Fruit fly (Drosophila melanogaster) whole organism, pupa: ENCODE measurements around the gene CG34135.

Experiments used
- CG12605 ChIP-seq: fragments of 200-800 bp; sonication (Bioruptor generic); IDR thresholded peaks from 2 replicates; pipeline ENCODE4 v1.3.6; 2022; ENCODE audit warnings: missing biosample characterization, missing genetic modification characterization
- CG13204 ChIP-seq: fragments of 200-800 bp; sonication (Bioruptor generic); optimal IDR thresholded peaks from 2 replicates; lab custom pipeline; 2018; ENCODE audit warnings: missing biosample characterization, mild to moderate bottlenecking, missing genetic modification characterization, moderate library complexity
- CG14655 ChIP-seq: fragments of 200-800 bp; sonication (Bioruptor generic); optimal IDR thresholded peaks from 3 replicates; lab custom pipeline; 2017; ENCODE audit warnings: mild to moderate bottlenecking, missing biosample characterization, missing genetic modification reagents, missing genetic modification characterization
- CG15710 ChIP-seq: fragments of 200-800 bp; sonication (Bioruptor generic); optimal IDR thresholded peaks from 2 replicates; lab custom pipeline; 2018; ENCODE audit warnings: missing biosample characterization, mild to moderate bottlenecking, missing genetic modification characterization, moderate library complexity
- CG34367 ChIP-seq: fragments of 200-800 bp; sonication (Bioruptor generic); optimal IDR thresholded peaks from 2 replicates; lab custom pipeline; 2018; ENCODE audit warnings: missing biosample characterization, mild to moderate bottlenecking, missing genetic modification characterization
- Pif1B ChIP-seq: fragments of 200-800 bp; sonication (Bioruptor generic); optimal IDR thresholded peaks from 3 replicates; lab custom pipeline; 2016; ENCODE audit warnings: missing biosample characterization, missing genetic modification characterization

DNA sequence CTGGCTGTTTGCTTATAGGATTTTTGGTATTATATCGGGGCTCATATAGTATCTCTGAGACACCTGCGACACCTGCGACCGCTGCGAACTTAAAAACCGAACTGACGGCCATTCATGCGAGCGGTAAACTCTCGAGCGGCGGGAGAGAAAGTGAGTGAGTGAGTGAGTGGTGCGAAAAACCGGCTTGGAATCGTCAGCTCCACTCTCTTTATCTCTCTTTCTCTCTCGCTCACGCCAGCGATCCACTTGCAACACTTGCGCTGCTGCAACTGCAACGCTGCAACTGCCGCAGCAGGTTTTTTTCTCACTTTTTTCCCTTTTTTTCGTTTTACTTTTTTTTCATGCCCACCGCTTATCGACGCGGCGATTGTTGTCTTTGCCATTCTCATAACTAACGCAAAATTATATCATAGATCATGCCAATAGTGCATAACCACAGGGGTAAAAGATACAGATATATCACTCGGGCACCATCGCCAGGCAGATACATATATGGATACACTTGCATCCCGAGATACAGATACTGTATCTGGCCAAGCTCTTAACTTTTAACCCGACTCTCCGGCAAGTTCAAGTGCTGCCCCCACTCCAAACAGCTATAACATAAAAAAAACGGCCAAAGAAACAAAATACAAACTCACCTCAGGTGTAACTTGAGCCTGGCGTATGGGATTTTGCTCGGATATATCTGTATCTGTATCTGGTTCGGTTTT lies 24.6 kb upstream of the CG34135 start:
- TF ChIP-seq CG14655 (GFP tag; lab: Kevin White, UChicago) (peak; percentile 69), CG12605 (GFP tag; lab: Robert Waterston, UW) (peak; percentile 83), CG13204 (GFP tag; lab: Kevin White, UChicago) (peak; percentile 95), Pif1B (GFP tag; lab: Kevin White, UChicago) (peak; percentile 82), CG34367 (tag; lab: Kevin White, UChicago) (peak; percentile 52), CG15710 (tag; lab: Kevin White, UChicago) (peak; percentile 34)
